Worm (Caenorhabditis elegans): Measurements from ENCODE around the gene F55B12.2.

DNA sequence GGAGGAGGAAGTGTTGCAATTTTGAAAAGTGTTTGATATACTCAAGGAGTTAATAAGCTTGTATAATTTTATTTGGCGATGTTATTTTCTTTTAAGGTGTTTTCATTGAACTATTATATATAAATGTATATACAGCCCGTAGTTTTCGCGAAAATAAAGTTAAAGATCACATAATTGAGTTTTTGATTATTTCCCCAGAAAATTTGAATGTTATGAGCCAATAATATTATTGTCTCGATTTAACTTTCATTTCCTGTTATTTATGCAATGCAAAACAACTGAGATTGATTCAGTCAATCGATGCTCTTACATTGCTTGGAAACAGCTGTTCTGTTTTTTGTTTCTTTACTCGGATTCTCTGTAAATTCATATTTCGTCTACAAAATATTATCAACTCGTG, 31.6 kb upstream of the F55B12.2 start, which contains the start of gene srx-133:
- TF ChIP-seq pros-1 (tag; optimal IDR thresholded peaks at IDR 0.05), result no peak
- no peak for TF ChIP-seq T23F11.4 (GFP tag; optimal IDR thresholded peaks at IDR 0.05)
- no peak for TF ChIP-seq ceh-48 (tag; optimal IDR thresholded peaks at IDR 0.05)
- TF ChIP-seq ceh-6 (GFP tag; optimal IDR thresholded peaks at IDR 0.05), result no peak
- TF ChIP-seq odd-2 (tag; optimal IDR thresholded peaks at IDR 0.05), result no peak
- TF ChIP-seq che-1 (tag; optimal IDR thresholded peaks at IDR 0.05), result no peak
- no peak for TF ChIP-seq sdc-2 (tag; optimal IDR thresholded peaks at IDR 0.05)
- no peak for TF ChIP-seq fkh-6 (tag; optimal IDR thresholded peaks at IDR 0.05)
